Fruit fly (Drosophila melanogaster) Kc167 (cell line): ENCODE results near the gene CG1943.

Experiments used
- Sin3A ChIP-seq: fragments of >200 bp; optimal IDR thresholded peaks from 2 replicates; lab custom pipeline; 2018; ENCODE audit warnings: missing external identifiers
- h ChIP-seq: fragments of >200 bp; optimal IDR thresholded peaks from 3 replicates; lab custom pipeline; 2018; ENCODE audit warnings: missing external identifiers
- ttk ChIP-seq: sonication (Bioruptor generic); optimal IDR thresholded peaks from 2 replicates; lab custom pipeline; 2017; ENCODE audit warnings: missing external identifiers

DNA sequence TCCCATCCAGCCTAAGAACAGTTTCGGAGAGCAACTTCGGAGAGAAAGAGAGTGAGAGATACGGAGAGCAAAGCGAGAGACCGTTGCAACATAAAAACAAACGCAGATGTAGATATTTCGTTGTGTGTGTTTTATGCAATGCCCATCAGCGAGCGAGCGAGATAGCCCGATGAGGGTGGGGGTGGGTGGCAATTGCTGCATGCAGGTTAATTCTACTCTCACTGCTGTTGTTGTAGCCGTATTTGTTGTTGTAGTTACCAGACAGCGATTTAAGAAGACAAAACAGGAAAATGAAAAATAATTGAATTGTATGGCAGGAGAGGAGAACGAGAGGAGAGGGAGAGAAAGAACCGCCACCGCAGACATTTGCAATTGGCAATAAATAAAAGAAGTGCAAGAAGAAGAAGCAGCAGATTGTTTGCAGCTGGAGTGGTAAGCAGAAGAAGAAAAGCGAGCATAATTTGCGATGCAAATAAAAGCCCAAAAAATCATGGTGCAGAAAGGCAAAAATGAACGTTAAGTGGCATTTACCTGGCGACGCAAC, 35.2 kb downstream of the CG1943 start:
- TF ChIP-seq ttk (lab: Kevin White, UChicago) (no peak), Sin3A (no peak), h (lab: Kevin White, UChicago) (no peak)
